Worm (Caenorhabditis elegans): ENCODE measurements around the gene pes-4.
A peak's percentile ranks its signal among the peaks of the same experiment; 100 is the strongest.
"Not testable (repeated sequence)": the region's sequence is repeated elsewhere in the genome, so short reads cannot be mapped to it uniquely, and the experiment has no call there.

pes-4 gene

DNA sequence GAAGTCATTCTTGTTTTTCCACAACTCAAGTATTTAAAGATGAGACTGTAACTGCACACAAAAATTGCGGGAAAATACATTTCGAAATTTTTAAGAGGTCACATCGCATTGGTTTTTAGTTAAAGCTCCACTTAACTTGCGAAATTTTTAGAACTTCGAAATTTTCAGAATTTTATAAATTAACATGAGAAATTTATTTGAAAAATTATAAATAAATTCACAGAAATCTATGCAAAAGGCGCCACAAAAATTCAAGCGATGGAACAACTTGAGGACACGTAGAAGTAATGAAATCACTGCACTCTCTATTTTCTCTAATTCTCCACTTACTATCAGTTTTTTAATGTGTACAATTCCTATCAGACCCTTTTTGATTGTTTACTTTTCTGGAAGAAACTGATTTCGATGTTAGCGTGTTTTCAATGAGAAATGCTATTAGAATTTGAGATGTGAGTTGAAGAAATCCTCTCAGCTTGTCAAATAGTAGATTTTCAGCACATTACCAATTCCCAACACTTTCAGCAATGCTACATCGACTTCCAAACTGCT lies 41.4 kb upstream of the pes-4 start, which contains the start of gene fbxa-31:
TSS of gene fbxa-31 (minus strand) at position 51 of the 549 bp plus-strand sequence.
- TF ChIP-seq unc-86 (tag; optimal IDR thresholded peaks at IDR 0.05), result no peak

ce11 chrIII:1269156-1269555 lies 39.1 kb upstream of the pes-4 start, which contains the start of gene fbxa-32:
Gene fbxa-32 (minus strand): TSS chrIII:1269256.
- no peak for TF ChIP-seq ceh-19 (GFP tag; optimal IDR thresholded peaks at IDR 0.05)
- TF ChIP-seq ceh-45 (GFP tag; IDR thresholded peaks at IDR 0.05), result no peak
- no peak for TF ChIP-seq lin-11 (tag; optimal IDR thresholded peaks at IDR 0.05)
- no peak for TF ChIP-seq npax-4 (tag; optimal IDR thresholded peaks at IDR 0.05)
- TF ChIP-seq ceh-24 (tag; optimal IDR thresholded peaks at IDR 0.05), result no peak

DNA sequence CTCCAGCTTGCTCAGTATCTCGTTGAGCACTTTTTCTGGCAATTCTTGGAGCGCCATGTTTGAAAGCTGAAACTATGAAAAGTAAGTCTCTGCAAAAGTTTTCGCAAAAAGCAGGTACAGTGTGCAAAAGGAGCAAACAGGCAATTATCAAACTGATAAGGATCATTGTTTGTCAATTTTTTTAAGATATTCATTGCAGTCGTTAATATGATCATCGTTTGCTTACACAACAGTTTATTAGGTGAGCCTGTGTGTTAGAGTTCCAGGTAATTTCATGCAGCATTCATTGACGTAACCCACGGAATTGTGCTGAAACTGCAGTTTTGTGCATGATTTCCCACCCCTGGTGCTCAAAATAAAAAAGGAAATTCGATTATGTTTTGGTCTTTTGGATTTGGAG lies 36.7 kb upstream of the pes-4 start, which contains the start of gene fbxa-151:
TSS of gene fbxa-151 (minus strand) at position 101 of the 400 bp plus-strand sequence.
- not testable (repeated sequence) for TF ChIP-seq nfya-1, Y22D7AL.16, ceh-31 (tag; optimal IDR thresholded peaks at IDR 0.05)

- TF ChIP-seq fkh-10 (GFP tag; optimal IDR thresholded peaks at IDR 0.05); pqm-1 (tag; optimal IDR thresholded peaks at IDR 0.05); ceh-45 (GFP tag; IDR thresholded peaks at IDR 0.05): not testable (repeated sequence)
Observed at ce11 chrIII:1263692-1264091, 33.6 kb upstream of the pes-4 start, which contains the start of gene srz-9. Gene srz-9 (plus strand): TSS chrIII:1263992.

DNA sequence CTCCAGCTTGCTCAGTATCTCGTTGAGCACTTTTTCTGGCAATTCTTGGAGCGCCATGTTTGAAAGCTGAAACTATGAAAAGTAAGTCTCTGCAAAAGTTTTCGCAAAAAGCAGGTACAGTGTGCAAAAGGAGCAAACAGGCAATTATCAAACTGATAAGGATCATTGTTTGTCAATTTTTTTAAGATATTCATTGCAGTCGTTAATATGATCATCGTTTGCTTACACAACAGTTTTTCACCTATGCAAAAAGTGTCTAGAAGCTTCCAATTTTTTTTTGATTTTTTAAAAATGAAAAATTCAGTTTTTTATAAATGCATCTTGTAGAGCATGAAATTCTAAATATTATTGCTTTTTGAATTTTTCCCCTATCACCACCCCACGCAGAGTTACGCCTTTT lies 28.3 kb upstream of the pes-4 start, which contains the start of gene fbxa-78:
TSS of gene fbxa-78 (minus strand) at position 101 of the 400 bp plus-strand sequence.
- TF ChIP-seq ets-4 (tag; optimal IDR thresholded peaks at IDR 0.05); lim-6 (tag; optimal IDR thresholded peaks at IDR 0.05); hlh-13 (GFP tag; optimal IDR thresholded peaks at IDR 0.05): not testable (repeated sequence)

- not testable (repeated sequence) for TF ChIP-seq hlh-30 (tag; optimal IDR thresholded peaks at IDR 0.05; ENCODE audit: insufficient read depth); nhr-232 (tag; optimal IDR thresholded peaks at IDR 0.05); zip-5 (tag; optimal IDR thresholded peaks at IDR 0.05)
Observed at ce11 chrIII:1256519-1256918, 26.4 kb upstream of the pes-4 start, which contains the start of gene fbxa-208. Gene fbxa-208 (plus strand): TSS chrIII:1256819.

ce11 chrIII:1252412-1253207 lies 22.5 kb upstream of the pes-4 start:
- TF ChIP-seq ceh-45 (GFP tag; IDR thresholded peaks at IDR 0.05), result peak; percentile 69; the same call in 1 of the 2 replicates

DNA sequence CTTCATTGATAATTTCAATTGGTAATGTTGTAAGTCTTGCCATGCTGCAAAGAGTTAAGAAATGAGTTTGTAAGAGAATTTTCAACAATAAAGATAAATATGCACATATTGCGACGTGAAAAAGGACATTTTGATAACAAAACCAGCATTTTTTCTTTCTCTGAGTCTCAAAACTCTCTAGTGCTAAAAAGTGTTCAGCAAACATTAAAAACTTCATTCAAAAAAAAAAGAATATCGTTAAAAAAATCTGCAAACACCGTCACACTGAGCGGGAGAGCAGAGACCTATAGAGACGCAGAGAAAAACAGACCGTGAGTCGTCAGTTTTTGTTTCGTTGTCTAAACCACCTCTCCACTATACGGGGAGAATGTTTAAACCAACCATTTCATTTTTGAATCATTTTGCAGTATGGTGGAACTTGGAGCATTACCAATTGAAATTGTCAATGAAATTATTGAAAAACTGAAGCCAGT lies 19.1 kb upstream of the pes-4 start, which contains the start of the genes fbxa-76 and fbxa-77:
TSS of gene fbxa-76 (minus strand) at position 51 of the 473 bp plus-strand sequence.
TSS of gene fbxa-77 (plus strand) at position 365 of the 473 bp plus-strand sequence.
- TF ChIP-seq ama-1 (optimal IDR thresholded peaks at IDR 0.05), result no peak
- no peak for TF ChIP-seq che-1 (tag; optimal IDR thresholded peaks at IDR 0.05)
- no peak for TF ChIP-seq sdc-2 (tag; optimal IDR thresholded peaks at IDR 0.05)
- TF ChIP-seq mec-3 (tag; optimal IDR thresholded peaks at IDR 0.05; ENCODE audit: borderline replicate concordance), result no peak
- no peak for TF ChIP-seq Y22D7AL.16 (tag; optimal IDR thresholded peaks at IDR 0.05)
- TF ChIP-seq tbx-2 (tag; optimal IDR thresholded peaks at IDR 0.05), result no peak
- no peak for TF ChIP-seq npax-4 (tag; optimal IDR thresholded peaks at IDR 0.05)
- no peak for TF ChIP-seq ceh-19 (GFP tag; optimal IDR thresholded peaks at IDR 0.05)

All from whole organism, late embryonic.